Fruit fly (Drosophila melanogaster) whole organism, wandering third instar larva: ENCODE results near the gene Drice.
A peak's percentile ranks its signal among the peaks of the same experiment; 100 is the strongest.

Experiments used
- Abd-B ChIP-seq: fragments of >200 bp; optimal IDR thresholded peaks from 2 replicates; lab custom pipeline; 2017; ENCODE audit warnings: missing biosample characterization, missing genetic modification characterization
- CG32264 ChIP-seq: fragments of 200-800 bp; sonication (Bioruptor generic); optimal IDR thresholded peaks from 2 replicates; lab custom pipeline; 2016; ENCODE audit warnings: missing biosample characterization, missing genetic modification characterization
- CG9705 ChIP-seq: fragments of 200-800 bp; sonication (Bioruptor generic); optimal IDR thresholded peaks from 2 replicates; lab custom pipeline; 2018; ENCODE audit warnings: missing biosample characterization, mild to moderate bottlenecking, missing genetic modification characterization
- CrebA ChIP-seq: fragments of 200-800 bp; sonication (Bioruptor generic); optimal IDR thresholded peaks from 2 replicates; lab custom pipeline; 2016; ENCODE audit warnings: missing biosample characterization, mild to moderate bottlenecking, missing genetic modification characterization, borderline replicate concordance
- Dfd ChIP-seq: fragments of >200 bp; optimal IDR thresholded peaks from 2 replicates; lab custom pipeline; 2017; ENCODE audit warnings: missing biosample characterization, missing genetic modification characterization
- Dif ChIP-seq: fragments of 200-275, 200-300 bp; sonication (Bioruptor generic); optimal IDR thresholded peaks from 2 replicates; lab custom pipeline; 2018; ENCODE audit warnings: missing biosample characterization, missing genetic modification characterization; ENCODE audit not compliant: partially characterized antibody
- GATAd ChIP-seq: sonication (Bioruptor generic); optimal IDR thresholded peaks from 2 replicates; lab custom pipeline; 2016; ENCODE audit warnings: missing biosample characterization, missing genetic modification characterization
- HLH106 ChIP-seq: fragments of 200-800 bp; optimal IDR thresholded peaks from 3 replicates; lab custom pipeline; 2019; ENCODE audit warnings: missing biosample characterization, mild to moderate bottlenecking, missing genetic modification characterization, moderate library complexity
- Hnf4 ChIP-seq: fragments of 200-800 bp; sonication (Bioruptor generic); optimal IDR thresholded peaks from 2 replicates; lab custom pipeline; 2016; ENCODE audit warnings: missing biosample characterization, mild to moderate bottlenecking, missing genetic modification characterization
- Hr83 ChIP-seq: fragments of 200-300 bp; sonication (Bioruptor generic); optimal IDR thresholded peaks from 2 replicates; lab custom pipeline; 2016; ENCODE audit warnings: missing biosample characterization, mild to moderate bottlenecking, missing genetic modification characterization, moderate library complexity; ENCODE audit not compliant: poor library complexity, severe bottlenecking
- Jra ChIP-seq: sonication (Bioruptor generic); optimal IDR thresholded peaks from 2 replicates; lab custom pipeline; 2016; ENCODE audit warnings: missing biosample characterization, missing genetic modification characterization
- Mio ChIP-seq: sonication (Bioruptor generic); optimal IDR thresholded peaks from 2 replicates; lab custom pipeline; 2016; ENCODE audit warnings: missing biosample characterization, missing genetic modification characterization
- Myc ChIP-seq: fragments of >200 bp; optimal IDR thresholded peaks from 2 replicates; lab custom pipeline; 2017
- N ChIP-seq: fragments of >200 bp; optimal IDR thresholded peaks from 2 replicates; lab custom pipeline; 2018; ENCODE audit warnings: missing biosample characterization, missing external identifiers, missing genetic modification characterization
- OdsH ChIP-seq: fragments of 200-800 bp; sonication (Bioruptor generic); optimal IDR thresholded peaks from 2 replicates; lab custom pipeline; 2016; ENCODE audit warnings: missing biosample characterization, mild to moderate bottlenecking, missing genetic modification characterization
- Rel ChIP-seq, 2 experiments: fragments of 200-800 bp; sonication (Bioruptor generic) in 1 of 2; optimal IDR thresholded peaks; 2 replicates in 1 of 2; 3 replicates in 1 of 2; lab custom pipeline; 2016 to 2019; ENCODE audit warnings: mild to moderate bottlenecking in 2 of 2, missing biosample characterization in 2 of 2, missing genetic modification characterization in 2 of 2, moderate library complexity in 1 of 2
- Sp1 ChIP-seq: fragments of 200-800 bp; sonication (Bioruptor generic); optimal IDR thresholded peaks from 3 replicates; lab custom pipeline; 2019; ENCODE audit warnings: missing biosample characterization, mild to moderate bottlenecking, missing genetic modification characterization, moderate library complexity
- Vsx2 ChIP-seq: fragments of 200-300, 225-300 bp; sonication (Bioruptor generic); optimal IDR thresholded peaks from 2 replicates; lab custom pipeline; 2018; ENCODE audit warnings: missing biosample characterization, missing genetic modification characterization; ENCODE audit not compliant: partially characterized antibody
- br ChIP-seq: fragments of 200-800 bp; sonication (Bioruptor generic); optimal IDR thresholded peaks from 2 replicates; lab custom pipeline; 2016; ENCODE audit warnings: missing biosample characterization, missing genetic modification characterization
- brk ChIP-seq: fragments of 200-800 bp; sonication (Bioruptor generic); optimal IDR thresholded peaks from 2 replicates; lab custom pipeline; 2016; ENCODE audit warnings: missing biosample characterization, mild to moderate bottlenecking, missing genetic modification characterization
- dl ChIP-seq, 2 experiments: fragments of 175-275, 200-275 bp in 1 of 2; fragments of 200-275 bp in 1 of 2; sonication (Bioruptor generic); optimal IDR thresholded peaks; lab custom pipeline; 2018; ENCODE audit warnings: mild to moderate bottlenecking in 2 of 2, missing biosample characterization in 2 of 2, missing genetic modification characterization in 2 of 2, moderate library complexity in 2 of 2; ENCODE audit not compliant: partially characterized antibody in 2 of 2, insufficient read depth in 1 of 2
- dmrt93B ChIP-seq: fragments of 200-800 bp; sonication (Bioruptor generic); optimal IDR thresholded peaks from 2 replicates; lab custom pipeline; 2018; ENCODE audit warnings: missing biosample characterization, mild to moderate bottlenecking, missing genetic modification characterization
- dsf ChIP-seq: sonication (Bioruptor generic); optimal IDR thresholded peaks from 2 replicates; lab custom pipeline; 2016; ENCODE audit warnings: missing biosample characterization, missing genetic modification characterization, borderline replicate concordance
- ey ChIP-seq: fragments of 200-800 bp; sonication (Bioruptor generic); optimal IDR thresholded peaks from 2 replicates; lab custom pipeline; 2016; ENCODE audit warnings: missing biosample characterization, missing genetic modification characterization
- foxo ChIP-seq, 2 experiments: fragments of 200-800 bp; sonication (Bioruptor generic); optimal IDR thresholded peaks; 2 replicates in 1 of 2; 3 replicates in 1 of 2; lab custom pipeline; 2016 to 2017; ENCODE audit warnings: missing biosample characterization in 2 of 2, missing genetic modification characterization in 2 of 2
- fru ChIP-seq: fragments of 200-800 bp; sonication (Bioruptor generic); optimal IDR thresholded peaks from 3 replicates; lab custom pipeline; 2016; ENCODE audit warnings: missing biosample characterization, mild to moderate bottlenecking, missing genetic modification characterization
- h ChIP-seq: fragments of 200-800 bp; sonication (Bioruptor generic); optimal IDR thresholded peaks from 3 replicates; lab custom pipeline; 2016; ENCODE audit warnings: missing biosample characterization, mild to moderate bottlenecking, missing genetic modification characterization
- jim ChIP-seq: fragments of 175-275, 200-325 bp; sonication (Bioruptor generic); optimal IDR thresholded peaks from 2 replicates; lab custom pipeline; 2016; ENCODE audit warnings: missing biosample characterization, mild to moderate bottlenecking, missing genetic modification characterization
- lola ChIP-seq: fragments of >200 bp; optimal IDR thresholded peaks from 2 replicates; lab custom pipeline; 2017; ENCODE audit warnings: missing biosample characterization, missing genetic modification characterization
- pan ChIP-seq: fragments of >200 bp; optimal IDR thresholded peaks from 2 replicates; lab custom pipeline; 2017
- psq ChIP-seq: fragments of 200-800 bp; sonication (Bioruptor generic); optimal IDR thresholded peaks from 3 replicates; lab custom pipeline; 2017; ENCODE audit warnings: missing biosample characterization, mild to moderate bottlenecking, missing genetic modification characterization, moderate library complexity
- rgr ChIP-seq: fragments of 200-800 bp; sonication (Bioruptor generic); optimal IDR thresholded peaks from 3 replicates; lab custom pipeline; 2016; ENCODE audit warnings: missing biosample characterization, mild to moderate bottlenecking, missing genetic modification characterization
- sage ChIP-seq: fragments of 200-800 bp; sonication (Bioruptor generic); optimal IDR thresholded peaks from 2 replicates; lab custom pipeline; 2016; ENCODE audit warnings: missing biosample characterization, mild to moderate bottlenecking, missing genetic modification characterization
- sv ChIP-seq: fragments of 200-800 bp; sonication (Bioruptor generic); optimal IDR thresholded peaks from 3 replicates; lab custom pipeline; 2016; ENCODE audit warnings: missing biosample characterization, missing genetic modification characterization
- tai ChIP-seq: sonication (Bioruptor generic); optimal IDR thresholded peaks from 2 replicates; lab custom pipeline; 2016; ENCODE audit warnings: missing biosample characterization, missing genetic modification characterization
- usp ChIP-seq: fragments of >200 bp; optimal IDR thresholded peaks from 2 replicates; lab custom pipeline; 2017; ENCODE audit warnings: missing biosample characterization, missing genetic modification characterization
- woc ChIP-seq: sonication (Bioruptor generic); optimal IDR thresholded peaks from 2 replicates; lab custom pipeline; 2016; ENCODE audit warnings: missing biosample characterization, mild to moderate bottlenecking, missing genetic modification characterization

The Drice gene

dm6 chr3R:29762297-29762696 is 37.2 kb upstream of the Drice start (continued):
- TF ChIP-seq brk (GFP tag; lab: Kevin White, UChicago) (no peak), tai (GFP tag; lab: Kevin White, UChicago) (no peak), psq (GFP tag; lab: Kevin White, UChicago) (no peak), Sp1 (peak; percentile 38), dsf (GFP tag; lab: Kevin White, UChicago) (no peak), OdsH (GFP tag; lab: Kevin White, UChicago) (no peak), Dif (GFP tag; lab: Kevin White, UChicago) (no peak), CrebA (GFP tag; lab: Kevin White, UChicago) (no peak), br (GFP tag; lab: Kevin White, UChicago) (peak; percentile 15), Rel (GFP tag; optimal IDR thresholded peaks at IDR 0.05; lab: Kevin White, UChicago) (no peak), Rel (tag; optimal IDR thresholded peaks at IDR 0.05; lab: Kevin White, UChicago) (no peak), foxo (GFP tag; optimal IDR thresholded peaks at IDR 0.05; lab: Kevin White, UChicago) (peak in 1 of 2 experiments; percentile 53)

- TF ChIP-seq N (GFP tag; lab: Kevin White, UChicago) (no peak), CrebA (GFP tag; lab: Kevin White, UChicago) (peak; percentile 69), pan (lab: Kevin White, UChicago) (no peak), Hnf4 (GFP tag; lab: Kevin White, UChicago) (peak; percentile 97), Jra (peak; percentile 94), GATAd (GFP tag; lab: Kevin White, UChicago) (peak; percentile 92), br (GFP tag; lab: Kevin White, UChicago) (peak; percentile 98), Sp1 (peak; percentile 97), dsf (GFP tag; lab: Kevin White, UChicago) (peak; percentile 88), fru (GFP tag; lab: Kevin White, UChicago) (peak; percentile 96), Dfd (GFP tag; lab: Kevin White, UChicago) (peak; percentile 7), OdsH (GFP tag; lab: Kevin White, UChicago) (peak; percentile 97), dl (GFP tag; optimal IDR thresholded peaks at IDR 0.05; lab: Kevin White, UChicago; ENCODE audit: insufficient read depth in 1 of 2, partially characterized antibody in 2 of 2) (no peak), psq (GFP tag; lab: Kevin White, UChicago) (peak; percentile 94), lola (GFP tag; lab: Kevin White, UChicago) (no peak), Myc (lab: Kevin White, UChicago) (no peak), Rel (GFP tag; optimal IDR thresholded peaks at IDR 0.05; lab: Kevin White, UChicago) (peak; percentile 64), Rel (tag; optimal IDR thresholded peaks at IDR 0.05; lab: Kevin White, UChicago) (peak; percentile 85), rgr (GFP tag; lab: Kevin White, UChicago) (peak; percentile 96), Vsx2 (GFP tag; lab: Kevin White, UChicago) (no peak), ey (GFP tag; lab: Kevin White, UChicago) (peak; percentile 98), woc (GFP tag; lab: Kevin White, UChicago) (peak; percentile 93), CG9705 (GFP tag; lab: Kevin White, UChicago) (peak; percentile 92), tai (GFP tag; lab: Kevin White, UChicago) (peak; percentile 97), Dif (GFP tag; lab: Kevin White, UChicago) (no peak), sv (GFP tag; lab: Kevin White, UChicago) (no peak), Mio (GFP tag; lab: Kevin White, UChicago) (peak; percentile 80), foxo (GFP tag; optimal IDR thresholded peaks at IDR 0.05; lab: Kevin White, UChicago) (peak; percentile 71 to 98), HLH106 (tag; lab: Kevin White, UChicago) (peak; percentile 97), dmrt93B (GFP tag; lab: Kevin White, UChicago) (peak; percentile 96), Hr83 (no peak), usp (GFP tag; lab: Kevin White, UChicago) (no peak), jim (GFP tag; lab: Kevin White, UChicago) (no peak), brk (GFP tag; lab: Kevin White, UChicago) (peak; percentile 93), CG32264 (GFP tag; lab: Kevin White, UChicago) (peak; percentile 95), h (GFP tag; lab: Kevin White, UChicago) (peak; percentile 99), Abd-B (GFP tag; lab: Kevin White, UChicago) (no peak), sage (GFP tag; lab: Kevin White, UChicago) (peak; percentile 96)
Observed at dm6 chr3R:29763154-29763553, 36.3 kb upstream of the Drice start.
